Worm (Caenorhabditis elegans) whole organism, L4 larva: Measurements from ENCODE around the gene Y53G8AR.1.
"Not testable (repeated sequence)": the region's sequence is repeated elsewhere in the genome, so short reads cannot be mapped to it uniquely, and the experiment has no call there.

Experiments
- T26A8.4 ChIP-seq: fragments of 200-800 bp; sonication (Bioruptor generic); IDR thresholded peaks from 2 replicates; pipeline ENCODE4 v1.3.6; 2022; ENCODE audit warnings: missing genetic modification characterization, missing compliant biosample characterization
- aha-1 ChIP-seq: fragments of 150-350 bp; peaks from one replicate; lab custom pipeline; 2014; ENCODE audit warnings: missing biosample characterization, missing genetic modification characterization
- aly-2 ChIP-seq: sonication (generic microtip); optimal IDR thresholded peaks from 2 replicates; lab custom pipeline; 2018; ENCODE audit warnings: missing biosample characterization, missing genetic modification characterization
- arid-1 ChIP-seq: fragments of 200-800 bp; sonication (Bioruptor generic); conservative IDR thresholded peaks from 2 replicates; pipeline ENCODE4 v1.3.6; 2022; ENCODE audit warnings: missing genetic modification reagents, missing genetic modification characterization, missing compliant biosample characterization
- ceh-28 ChIP-seq: fragments of 150-350 bp; optimal IDR thresholded peaks from 2 replicates; lab custom pipeline; 2014; ENCODE audit warnings: missing biosample characterization, missing genetic modification reagents, missing genetic modification characterization
- ceh-82 ChIP-seq: sonication (generic microtip); optimal IDR thresholded peaks from 2 replicates; lab custom pipeline; 2017; ENCODE audit warnings: missing biosample characterization, missing genetic modification characterization
- daf-8 ChIP-seq: fragments of 200-800 bp; sonication (Bioruptor generic); IDR thresholded peaks from 2 replicates; pipeline ENCODE4 v1.3.6; 2022; ENCODE audit warnings: missing genetic modification characterization, missing compliant biosample characterization
- dmd-6 ChIP-seq: fragments of 200-800 bp; sonication (Bioruptor generic); IDR thresholded peaks from 2 replicates; pipeline ENCODE4 v1.3.6; 2022; ENCODE audit warnings: missing genetic modification reagents, missing genetic modification characterization, missing compliant biosample characterization
- dve-1 ChIP-seq: sonication (generic microtip); optimal IDR thresholded peaks from 2 replicates; lab custom pipeline; 2017; ENCODE audit warnings: antibody characterized with exemption, mild to moderate bottlenecking, missing genetic modification characterization, missing compliant biosample characterization; ENCODE audit not compliant: insufficient read depth
- fos-1 ChIP-seq: fragments of 150-350 bp; optimal IDR thresholded peaks from 2 replicates; lab custom pipeline; 2014; ENCODE audit warnings: missing biosample characterization, missing genetic modification characterization
- gei-8 ChIP-seq: fragments of 200-800 bp; sonication (Bioruptor generic); optimal IDR thresholded peaks from 2 replicates; lab custom pipeline; 2018; ENCODE audit warnings: mild to moderate bottlenecking, missing genetic modification characterization, missing compliant biosample characterization
- hmg-1.1 ChIP-seq: fragments of 200-800 bp; sonication (Bioruptor generic); IDR thresholded peaks from 2 replicates; pipeline ENCODE4 v1.3.6; 2022; ENCODE audit warnings: missing genetic modification reagents, missing genetic modification characterization, missing compliant biosample characterization
- lin-39 ChIP-seq: fragments of 150-350 bp; optimal IDR thresholded peaks from 2 replicates; lab custom pipeline; 2014; ENCODE audit warnings: missing biosample characterization, missing genetic modification reagents, missing genetic modification characterization
- lsy-2 ChIP-seq, 2 experiments: fragments of 150-350 bp in 1 of 2; sonication (generic microtip) in 1 of 2; optimal IDR thresholded peaks; 2 replicates each; lab custom pipeline; 2014 to 2017; ENCODE audit warnings: missing biosample characterization in 2 of 2, missing genetic modification characterization in 2 of 2
- madf-9 ChIP-seq: fragments of 200-800 bp; sonication (Bioruptor generic); conservative IDR thresholded peaks from 2 replicates; pipeline ENCODE4 v1.3.6; 2022; ENCODE audit warnings: missing genetic modification reagents, missing genetic modification characterization, missing compliant biosample characterization
- mdl-1 ChIP-seq, 2 experiments: fragments of 150-350 bp in 1 of 2; sonication (generic microtip) in 1 of 2; optimal IDR thresholded peaks; 2 replicates each; lab custom pipeline; 2014 to 2017; ENCODE audit warnings: missing biosample characterization in 2 of 2, missing genetic modification characterization in 2 of 2
- mdt-29 ChIP-seq: fragments of 200-800 bp; sonication (Bioruptor generic); IDR thresholded peaks from 2 replicates; pipeline ENCODE4 v1.3.6; 2022; ENCODE audit warnings: missing genetic modification reagents, missing genetic modification characterization, missing compliant biosample characterization
- mep-1 ChIP-seq: fragments of 150-350 bp; sonication (generic microtip); optimal IDR thresholded peaks from 3 replicates; lab custom pipeline; 2014; ENCODE audit warnings: missing biosample characterization, missing genetic modification characterization
- mes-2 ChIP-seq: sonication (generic microtip); optimal IDR thresholded peaks from 2 replicates; lab custom pipeline; 2016; ENCODE audit warnings: missing genotype, mild to moderate bottlenecking, missing genetic modification characterization, missing compliant biosample characterization; ENCODE audit not compliant: poor library complexity, severe bottlenecking
- nhr-111 ChIP-seq: fragments of 200-800 bp; sonication (Bioruptor generic); optimal IDR thresholded peaks from 2 replicates; lab custom pipeline; 2018; ENCODE audit warnings: mild to moderate bottlenecking, missing genetic modification characterization, missing compliant biosample characterization
- nhr-237 ChIP-seq: sonication (generic microtip); optimal IDR thresholded peaks from 2 replicates; lab custom pipeline; 2017; ENCODE audit warnings: missing biosample characterization, missing genetic modification characterization
- nhr-28 ChIP-seq: fragments of 150-350 bp; optimal IDR thresholded peaks from 2 replicates; lab custom pipeline; 2014; ENCODE audit warnings: missing biosample characterization, missing genetic modification characterization
- nhr-41 ChIP-seq: fragments of 200-800 bp; sonication (Bioruptor generic); IDR thresholded peaks from 2 replicates; pipeline ENCODE4 v1.3.6; 2022; ENCODE audit warnings: missing genetic modification reagents, missing genetic modification characterization, missing compliant biosample characterization
- nhr-42 ChIP-seq: fragments of 200-800 bp; sonication (Bioruptor generic); IDR thresholded peaks from 2 replicates; pipeline ENCODE4 v1.3.6; 2022; ENCODE audit warnings: missing genetic modification characterization, missing compliant biosample characterization
- nhr-48 ChIP-seq: sonication (generic microtip); optimal IDR thresholded peaks from 2 replicates; lab custom pipeline; 2016; ENCODE audit warnings: mild to moderate bottlenecking, missing genetic modification characterization, missing compliant biosample characterization
- nhr-6 ChIP-seq: fragments of 150-350 bp; optimal IDR thresholded peaks from 2 replicates; lab custom pipeline; 2014; ENCODE audit warnings: missing biosample characterization, missing genetic modification characterization
- pha-4 ChIP-seq, 2 experiments: fragments of 150-350 bp in 1 of 2; fragments of 200-800 bp in 1 of 2; sonication (Bioruptor generic) in 1 of 2; IDR thresholded peaks in 1 of 2; optimal IDR thresholded peaks in 1 of 2; 2 replicates each; pipeline versions ENCODE4 v1.3.6 to Lab custom; 2014 to 2022; ENCODE audit warnings: missing genetic modification characterization in 2 of 2, missing genetic modification reagents in 2 of 2, missing biosample characterization in 1 of 2, missing compliant biosample characterization in 1 of 2
- saeg-2 ChIP-seq: fragments of 200-800 bp; sonication (Bioruptor generic); IDR thresholded peaks from 2 replicates; pipeline ENCODE4 v1.3.6; 2022; ENCODE audit warnings: missing genetic modification reagents, missing genetic modification characterization, missing compliant biosample characterization
- sdz-12 ChIP-seq: fragments of 200-800 bp; sonication (Bioruptor generic); optimal IDR thresholded peaks from 2 replicates; lab custom pipeline; 2018; ENCODE audit warnings: mild to moderate bottlenecking, missing genetic modification characterization, missing compliant biosample characterization
- snpc-1.2 ChIP-seq: fragments of 200-800 bp; sonication (Bioruptor generic); IDR thresholded peaks from 2 replicates; pipeline ENCODE4 v1.3.6; 2022; ENCODE audit warnings: missing genetic modification reagents, missing genetic modification characterization, missing compliant biosample characterization
- snpc-4 ChIP-seq: fragments of 150-350 bp; optimal IDR thresholded peaks from 2 replicates; lab custom pipeline; 2014; ENCODE audit warnings: missing biosample characterization, missing genetic modification characterization
- spr-1 ChIP-seq: sonication (generic microtip); optimal IDR thresholded peaks from 2 replicates; lab custom pipeline; 2016; ENCODE audit warnings: mild to moderate bottlenecking, missing genetic modification characterization, missing compliant biosample characterization
- spr-3 ChIP-seq: fragments of 200-800 bp; sonication (Bioruptor generic); optimal IDR thresholded peaks from 2 replicates; lab custom pipeline; 2018; ENCODE audit warnings: mild to moderate bottlenecking, missing genetic modification characterization, missing compliant biosample characterization
- tag-97 ChIP-seq: fragments of 200-800 bp; sonication (Bioruptor generic); IDR thresholded peaks from 2 replicates; pipeline ENCODE4 v1.3.6; 2022; ENCODE audit warnings: missing genetic modification characterization, missing compliant biosample characterization
- unc-39 ChIP-seq: sonication (generic microtip); optimal IDR thresholded peaks from 2 replicates; lab custom pipeline; 2017; ENCODE audit warnings: missing biosample characterization, missing genetic modification characterization
- unc-62 ChIP-seq, 3 experiments: fragments of 150-350 bp in 1 of 3; sonication (generic microtip); optimal IDR thresholded peaks in 2 of 3; peaks in 1 of 3; 1 replicate in 1 of 3; 2 replicates in 2 of 3; lab custom pipeline; 2014 to 2017; ENCODE audit warnings: missing biosample characterization in 3 of 3, missing genetic modification characterization in 3 of 3, missing genetic modification reagents in 3 of 3, missing genotype in 1 of 3
- vab-7 ChIP-seq: fragments of 200-800 bp; sonication (Bioruptor generic); IDR thresholded peaks from 2 replicates; pipeline ENCODE4 v1.3.6; 2022; ENCODE audit warnings: missing genetic modification reagents, missing genetic modification characterization, missing compliant biosample characterization
- zip-11 ChIP-seq: fragments of 200-800 bp; sonication (Bioruptor generic); IDR thresholded peaks from 2 replicates; pipeline ENCODE4 v1.3.6; 2022; ENCODE audit warnings: missing genetic modification characterization, missing compliant biosample characterization
- ztf-7 ChIP-seq: fragments of 150-350 bp; optimal IDR thresholded peaks from 2 replicates; lab custom pipeline; 2014; ENCODE audit warnings: missing biosample characterization, missing genetic modification characterization

Y53G8AR.1 gene

DNA sequence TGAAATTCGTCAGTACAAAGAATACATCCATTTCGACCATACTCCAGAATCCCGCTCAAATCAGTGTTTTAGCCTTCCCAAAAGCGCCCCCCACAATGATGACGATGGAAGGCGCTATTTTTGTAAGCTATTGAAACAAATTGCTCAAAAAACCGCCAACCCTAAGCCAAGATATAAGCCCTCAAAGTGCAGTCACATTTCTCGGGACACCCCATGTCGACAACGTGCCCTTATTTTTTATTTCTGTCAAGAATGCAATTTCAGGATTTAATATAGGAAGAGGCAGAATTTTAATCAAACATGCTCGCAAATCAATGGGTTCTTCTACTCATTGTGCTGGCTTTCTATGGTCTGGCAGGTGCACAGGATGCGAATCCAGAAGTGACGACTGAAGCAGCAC, at the start of gene Y53G8AR.1:
Gene Y53G8AR.1 (plus strand): TSS at position 301 of the 400 bp plus-strand sequence.
- TF ChIP-seq nhr-41 (GFP tag; lab: Robert Waterston, UW); daf-8 (GFP tag; lab: Robert Waterston, UW); dve-1 (tag; lab: Kevin White, UChicago): not testable (repeated sequence)
- TF ChIP-seq, all 104 proteins: peak for 0; not testable (repeated sequence) for 104

DNA sequence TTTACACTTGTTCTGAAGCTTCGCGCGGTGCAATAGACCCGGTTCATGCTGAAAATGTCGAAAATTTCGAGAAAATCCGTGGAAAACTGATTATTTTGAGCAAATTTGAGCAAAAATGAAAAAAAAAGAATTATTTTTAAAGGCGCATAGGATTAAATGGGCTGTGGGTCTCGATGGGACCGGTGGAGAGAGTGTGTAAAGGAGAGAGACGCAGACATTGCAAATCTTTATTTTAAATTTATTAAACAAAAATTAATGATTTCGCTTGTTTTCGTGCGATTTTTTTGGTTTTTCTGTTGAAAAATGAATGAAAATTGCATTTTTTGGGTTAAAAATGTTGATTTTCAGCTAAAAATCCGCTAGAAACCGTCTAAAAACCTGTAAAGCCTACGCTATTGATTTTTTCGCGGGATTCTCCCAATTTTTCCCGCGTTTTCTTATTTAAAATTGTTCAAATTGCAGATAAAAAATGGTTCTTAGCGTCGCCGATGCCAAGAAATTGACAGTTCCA, 38.5 kb upstream of the Y53G8AR.1 start, which contains the start of the genes Y53G8AR.8 and Y53G8AR.6:
Gene Y53G8AR.8 (minus strand): TSS at position 48 of the 511 bp plus-strand sequence.
Gene Y53G8AR.6 (plus strand): TSS at position 461 of the 511 bp plus-strand sequence.
- peak in 1 of 2 experiments; percentile 51 for TF ChIP-seq lsy-2 (tag; optimal IDR thresholded peaks at IDR 0.05; lab: Kevin White, UChicago)
- TF ChIP-seq mdl-1 (tag; optimal IDR thresholded peaks at IDR 0.05; lab: Kevin White, UChicago): no peak
- no peak for TF ChIP-seq gei-8 (GFP tag; lab: Kevin White, UChicago)
- TF ChIP-seq lin-39 (tag; lab: Kevin White, UChicago): no peak
- peak; percentile 29 for TF ChIP-seq aha-1
- TF ChIP-seq mes-2 (tag; lab: Kevin White, UChicago): peak; percentile 60
- no peak for TF ChIP-seq dve-1 (tag; lab: Kevin White, UChicago)
- TF ChIP-seq snpc-1.2: no peak

DNA sequence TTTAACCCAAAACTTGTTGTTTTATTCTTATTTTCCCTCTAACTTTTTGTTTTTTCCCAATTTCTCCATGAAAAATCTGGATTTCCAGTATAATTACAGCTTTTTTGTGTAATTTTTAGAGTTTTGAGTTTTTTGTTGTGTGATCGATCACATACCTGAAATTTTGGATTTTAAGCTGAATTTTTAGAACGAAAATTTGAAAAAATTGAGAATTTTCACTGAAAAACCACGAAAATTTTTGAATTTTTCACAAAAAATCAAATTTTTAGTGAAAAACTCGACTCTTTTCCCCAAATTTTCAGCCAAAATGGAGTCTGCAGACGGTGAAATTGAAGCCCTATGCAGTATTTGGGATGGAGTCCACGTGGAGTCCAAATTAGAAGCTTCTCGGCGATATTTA, 35.7 kb upstream of the Y53G8AR.1 start, which contains the start of gene Y53G8AR.5:
Gene Y53G8AR.5 (plus strand): TSS at position 301 of the 400 bp plus-strand sequence.
- no peak for TF ChIP-seq tag-97
- TF ChIP-seq aha-1: peak; percentile 42

DNA sequence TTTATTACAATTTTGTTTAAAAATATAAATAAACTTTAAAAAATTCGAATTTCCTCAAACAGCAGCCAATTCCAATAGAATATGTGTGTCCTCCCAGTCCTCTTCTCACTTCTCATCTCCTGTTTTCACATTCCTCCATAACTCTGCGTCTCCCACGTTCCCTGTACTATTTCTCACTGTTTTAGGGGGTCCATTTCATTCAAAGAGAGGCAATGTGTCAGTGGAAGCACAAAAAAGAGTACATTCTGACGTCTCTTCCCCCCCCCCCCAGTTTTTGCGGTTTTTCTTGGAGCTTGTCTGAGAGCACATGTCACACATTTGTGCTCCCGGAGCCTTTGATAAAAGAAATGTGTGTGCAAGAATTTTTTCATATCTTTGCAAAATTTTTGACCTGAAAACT, 28.3 kb upstream of the Y53G8AR.1 start:
- TF ChIP-seq nhr-237 (tag; lab: Kevin White, UChicago) (no peak), aha-1 (no peak), nhr-42 (GFP tag; lab: Robert Waterston, UW) (no peak), mes-2 (tag; lab: Kevin White, UChicago) (no peak), lsy-2 (tag; optimal IDR thresholded peaks at IDR 0.05; lab: Kevin White, UChicago) (peak in 1 of 2 experiments; percentile 21), gei-8 (GFP tag; lab: Kevin White, UChicago) (no peak), snpc-4 (tag; lab: Kevin White, UChicago) (no peak), spr-3 (GFP tag; lab: Kevin White, UChicago) (no peak), spr-1 (tag; lab: Kevin White, UChicago) (no peak), unc-62 (GFP tag; optimal IDR thresholded peaks at IDR 0.05 in 1 of 2; lab: Kevin White, UChicago) (peak in 1 of 2 experiments; percentile 73), unc-62 (tag; optimal IDR thresholded peaks at IDR 0.05; lab: Kevin White, UChicago) (no peak), sdz-12 (GFP tag; lab: Kevin White, UChicago) (no peak), daf-8 (GFP tag; lab: Robert Waterston, UW) (no peak), hmg-1.1 (0 out of 2 replicates have a peak, but pooled peaks have one; percentile 43), zip-11 (GFP tag; lab: Robert Waterston, UW) (no peak), vab-7 (GFP tag; lab: Robert Waterston, UW) (no peak), unc-39 (tag; lab: Kevin White, UChicago) (no peak), arid-1 (GFP tag; lab: Robert Waterston, UW) (no peak), T26A8.4 (GFP tag; lab: Robert Waterston, UW) (no peak)
- TF ChIP-seq, all 104 proteins: peak for 3

DNA sequence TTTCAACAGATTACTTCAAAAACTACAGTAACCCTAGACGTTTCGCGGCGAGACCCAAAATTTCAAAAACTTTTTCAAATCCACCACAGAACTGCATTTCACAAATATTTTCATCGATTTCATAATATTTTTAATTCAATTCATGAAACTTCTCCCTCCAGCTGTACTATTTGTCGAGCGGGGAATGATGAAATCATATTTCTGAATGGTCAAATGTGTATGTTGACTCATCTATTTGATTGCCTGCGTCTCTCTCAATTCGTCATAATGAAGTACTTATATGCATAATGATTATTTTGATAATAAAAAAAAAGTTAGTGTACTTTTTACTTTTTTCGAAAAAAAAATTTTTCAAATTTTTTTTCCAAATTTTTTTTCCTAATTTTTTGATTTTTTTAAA, 26.5 kb upstream of the Y53G8AR.1 start:
- TF ChIP-seq madf-9 (GFP tag; lab: Robert Waterston, UW) (no peak), dve-1 (tag; lab: Kevin White, UChicago) (peak; percentile 54), aly-2 (no peak), ztf-7 (tag; lab: Kevin White, UChicago) (no peak), dmd-6 (no peak), mep-1 (no peak), mdt-29 (GFP tag; lab: Robert Waterston, UW) (no peak), nhr-111 (GFP tag; lab: Kevin White, UChicago) (no peak), ceh-28 (tag; lab: Kevin White, UChicago) (no peak), nhr-41 (GFP tag; lab: Robert Waterston, UW) (no peak), spr-1 (tag; lab: Kevin White, UChicago) (no peak), ceh-82 (tag; lab: Kevin White, UChicago) (no peak), nhr-6 (tag; lab: Kevin White, UChicago) (peak; percentile 75), pha-4 (GFP tag; IDR thresholded peaks at IDR 0.05; lab: Robert Waterston, UW) (no peak), pha-4 (tag; optimal IDR thresholded peaks at IDR 0.05; lab: Kevin White, UChicago) (peak; percentile 56), saeg-2 (GFP tag; lab: Robert Waterston, UW) (no peak), snpc-4 (tag; lab: Kevin White, UChicago) (no peak), nhr-48 (tag; lab: Kevin White, UChicago) (no peak), lsy-2 (tag; optimal IDR thresholded peaks at IDR 0.05; lab: Kevin White, UChicago) (peak in 1 of 2 experiments; percentile 32), nhr-28 (tag; lab: Kevin White, UChicago) (peak; percentile 15), fos-1 (tag; lab: Kevin White, UChicago) (no peak)
